Fruit fly (Drosophila melanogaster) whole organism, adult: ENCODE data around the gene Cpr73D.

Experiments
- CG11617 ChIP-seq: fragments of 200-800 bp; sonication (Bioruptor generic); optimal IDR thresholded peaks from 2 replicates; lab custom pipeline; 2017; ENCODE audit warnings: mild to moderate bottlenecking, missing biosample characterization, missing genetic modification reagents, missing genetic modification characterization
- CG12768 ChIP-seq: fragments of 200-800 bp; sonication (Bioruptor generic); optimal IDR thresholded peaks from 2 replicates; lab custom pipeline; 2017; ENCODE audit warnings: missing biosample characterization, missing genetic modification characterization, mild to moderate bottlenecking, moderate library complexity, missing genetic modification reagents
- CG14711 ChIP-seq: fragments of 200-800 bp; sonication (Bioruptor generic); optimal IDR thresholded peaks from 2 replicates; lab custom pipeline; 2018; ENCODE audit warnings: missing biosample characterization, mild to moderate bottlenecking, missing genetic modification characterization, moderate library complexity
- CG1620 ChIP-seq: fragments of 200-800 bp; sonication (Bioruptor generic); optimal IDR thresholded peaks from 2 replicates; lab custom pipeline; 2016; ENCODE audit warnings: missing biosample characterization, missing genetic modification characterization
- CG33017 ChIP-seq: fragments of 200-800 bp; sonication (Bioruptor generic); optimal IDR thresholded peaks from 2 replicates; lab custom pipeline; 2018; ENCODE audit warnings: missing biosample characterization, mild to moderate bottlenecking, missing genetic modification characterization, moderate library complexity
- CG5204 ChIP-seq: fragments of 200-800 bp; sonication (Bioruptor generic); optimal IDR thresholded peaks from 2 replicates; lab custom pipeline; 2016; ENCODE audit warnings: missing biosample characterization, missing genetic modification characterization
- CG7045 ChIP-seq: fragments of 200-800 bp; sonication (Bioruptor generic); optimal IDR thresholded peaks from 2 replicates; lab custom pipeline; 2017; ENCODE audit warnings: missing biosample characterization, mild to moderate bottlenecking, missing genetic modification characterization
- CG7101 ChIP-seq: fragments of 200-800 bp; sonication (Bioruptor generic); optimal IDR thresholded peaks from 2 replicates; lab custom pipeline; 2018; ENCODE audit warnings: missing biosample characterization, mild to moderate bottlenecking, missing genetic modification characterization, moderate library complexity
- Clk ChIP-seq: fragments of 200-800 bp; sonication (Bioruptor generic); optimal IDR thresholded peaks from 2 replicates; lab custom pipeline; 2017; ENCODE audit warnings: missing biosample characterization, missing genetic modification characterization
- Crg-1 ChIP-seq: fragments of 200-800 bp; sonication (Bioruptor generic); optimal IDR thresholded peaks from 2 replicates; lab custom pipeline; 2016; ENCODE audit warnings: missing biosample characterization, missing genetic modification characterization
- Hr96 ChIP-seq: fragments of 200-800 bp; sonication (Bioruptor generic); optimal IDR thresholded peaks from 2 replicates; lab custom pipeline; 2016; ENCODE audit warnings: missing biosample characterization, missing genetic modification characterization
- Mnt ChIP-seq: fragments of 200-800 bp; sonication (Bioruptor generic); optimal IDR thresholded peaks from 2 replicates; lab custom pipeline; 2016; ENCODE audit warnings: missing biosample characterization, mild to moderate bottlenecking, missing genetic modification characterization
- bab1 ChIP-seq: fragments of 200-800 bp; sonication (Bioruptor generic); optimal IDR thresholded peaks from 3 replicates; lab custom pipeline; 2019; ENCODE audit warnings: missing biosample characterization, mild to moderate bottlenecking, missing genetic modification characterization, moderate library complexity
- cic ChIP-seq: fragments of 200-800 bp; sonication (Bioruptor generic); optimal IDR thresholded peaks from 2 replicates; lab custom pipeline; 2017; ENCODE audit warnings: missing biosample characterization, mild to moderate bottlenecking, missing genetic modification characterization, moderate library complexity
- cnc ChIP-seq, 2 experiments: fragments of >200 bp; optimal IDR thresholded peaks; 2 replicates each; lab custom pipeline; 2017
- kay ChIP-seq: fragments of 200-800 bp; sonication (Bioruptor generic); peaks from one replicate; lab custom pipeline; 2016; ENCODE audit warnings: missing biosample characterization, missing genetic modification characterization, borderline replicate concordance
- ovo ChIP-seq: fragments of 200-800 bp; sonication (Bioruptor generic); optimal IDR thresholded peaks from 2 replicates; lab custom pipeline; 2016; ENCODE audit warnings: missing biosample characterization, missing genetic modification characterization
- pad ChIP-seq: fragments of 200-800 bp; sonication (Bioruptor generic); optimal IDR thresholded peaks from 3 replicates; lab custom pipeline; 2017; ENCODE audit warnings: missing biosample characterization, missing genetic modification characterization, mild to moderate bottlenecking, moderate library complexity, missing genetic modification reagents
- tj ChIP-seq: fragments of 200-800 bp; sonication (Bioruptor generic); optimal IDR thresholded peaks from 3 replicates; lab custom pipeline; 2017; ENCODE audit warnings: missing biosample characterization, mild to moderate bottlenecking, missing genetic modification characterization, moderate library complexity
- toe ChIP-seq: fragments of 200-800 bp; sonication (Bioruptor generic); optimal IDR thresholded peaks from 2 replicates; lab custom pipeline; 2016; ENCODE audit warnings: missing biosample characterization, missing genetic modification characterization

Cpr73D gene

dm6 chr3L:17004218-17004759 lies 46.8 kb upstream of the Cpr73D start:
- TF ChIP-seq Hr96, result peak; percentile 56
- TF ChIP-seq bab1 (GFP tag; lab: Kevin White, UChicago), result no peak
- TF ChIP-seq pad, result peak; percentile 37
- peak; percentile 85 for TF ChIP-seq CG7045 (GFP tag; lab: Kevin White, UChicago)
- peak; percentile 72 for TF ChIP-seq CG7101
- peak; percentile 69 for TF ChIP-seq toe
- TF ChIP-seq tj (GFP tag; lab: Kevin White, UChicago), result peak; percentile 28
- peak; percentile 67 for TF ChIP-seq CG14711 (tag; lab: Kevin White, UChicago)
- TF ChIP-seq Clk (GFP tag; lab: Kevin White, UChicago), result peak; percentile 59
- peak; percentile 82 for TF ChIP-seq kay (GFP tag; lab: Kevin White, UChicago)
- peak; percentile 16 for TF ChIP-seq Mnt (GFP tag; lab: Kevin White, UChicago)
- peak; percentile 75 for TF ChIP-seq CG33017 (tag; lab: Kevin White, UChicago)
- peak; percentile 59 for TF ChIP-seq CG11617 (GFP tag; lab: Kevin White, UChicago)
- peak; percentile 3 for TF ChIP-seq ovo (GFP tag; lab: Kevin White, UChicago)
- TF ChIP-seq CG5204, result peak; percentile 87
- TF ChIP-seq cnc (optimal IDR thresholded peaks at IDR 0.05; lab: Kevin White, UChicago), result no peak
- TF ChIP-seq CG1620 (GFP tag; lab: Kevin White, UChicago), result no peak
- TF ChIP-seq Crg-1, result no peak
- peak; percentile 79 for TF ChIP-seq CG12768 (GFP tag; lab: Kevin White, UChicago)
- TF ChIP-seq cic (GFP tag; lab: Kevin White, UChicago), result no peak

- TF ChIP-seq CG12768 (GFP tag; lab: Kevin White, UChicago), result peak; percentile 49
- TF ChIP-seq ovo (GFP tag; lab: Kevin White, UChicago), result peak; percentile 25
- peak; percentile 99 for TF ChIP-seq tj (GFP tag; lab: Kevin White, UChicago)
- TF ChIP-seq CG7045 (GFP tag; lab: Kevin White, UChicago), result peak; percentile 31
- peak; percentile 35 for TF ChIP-seq pad
- TF ChIP-seq cic (GFP tag; lab: Kevin White, UChicago), result peak; percentile 31
- peak; percentile 45 for TF ChIP-seq Crg-1
- TF ChIP-seq CG7101, result no peak
- no peak for TF ChIP-seq CG33017 (tag; lab: Kevin White, UChicago)
Observed at dm6 chr3L:17003251-17004171, 46.0 kb upstream of the Cpr73D start.

DNA sequence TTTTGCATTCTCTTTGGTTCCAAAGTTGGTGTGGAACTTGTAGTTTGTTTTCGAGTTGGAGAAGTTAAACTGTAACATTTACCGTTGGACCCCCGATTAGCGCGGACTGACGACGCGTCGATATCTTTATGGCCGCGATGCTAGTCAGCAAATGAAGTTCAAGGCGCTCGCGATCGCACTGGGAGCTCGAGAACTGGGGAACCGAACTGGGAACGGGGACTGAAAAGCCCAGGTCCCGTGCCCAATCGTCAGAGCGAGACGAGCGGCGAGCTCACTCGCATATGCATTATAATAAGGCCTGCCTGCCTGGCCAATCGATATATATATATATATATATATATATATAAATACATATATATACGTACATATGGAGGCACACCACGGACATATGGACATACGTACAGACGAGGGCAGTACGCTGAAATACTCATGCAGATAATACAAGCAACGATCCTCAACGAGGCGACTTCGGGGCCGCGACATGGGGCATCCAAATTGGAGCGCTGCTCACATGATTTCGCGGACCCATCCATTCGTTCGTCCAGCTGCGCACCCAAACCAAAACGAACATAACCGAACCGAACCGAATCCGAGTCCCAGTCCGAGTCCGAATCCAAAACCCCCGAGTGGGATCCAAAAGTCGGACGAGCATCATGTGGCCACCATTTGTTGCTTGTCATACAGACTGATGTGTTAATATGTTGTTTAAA lies 44.8 kb upstream of the Cpr73D start:
- peak in 1 of 2 experiments; percentile 19 for TF ChIP-seq cnc (optimal IDR thresholded peaks at IDR 0.05; lab: Kevin White, UChicago)
- peak; percentile 19 for TF ChIP-seq cic (GFP tag; lab: Kevin White, UChicago)
- TF ChIP-seq Crg-1, result no peak
- TF ChIP-seq CG12768 (GFP tag; lab: Kevin White, UChicago), result peak; percentile 5

DNA sequence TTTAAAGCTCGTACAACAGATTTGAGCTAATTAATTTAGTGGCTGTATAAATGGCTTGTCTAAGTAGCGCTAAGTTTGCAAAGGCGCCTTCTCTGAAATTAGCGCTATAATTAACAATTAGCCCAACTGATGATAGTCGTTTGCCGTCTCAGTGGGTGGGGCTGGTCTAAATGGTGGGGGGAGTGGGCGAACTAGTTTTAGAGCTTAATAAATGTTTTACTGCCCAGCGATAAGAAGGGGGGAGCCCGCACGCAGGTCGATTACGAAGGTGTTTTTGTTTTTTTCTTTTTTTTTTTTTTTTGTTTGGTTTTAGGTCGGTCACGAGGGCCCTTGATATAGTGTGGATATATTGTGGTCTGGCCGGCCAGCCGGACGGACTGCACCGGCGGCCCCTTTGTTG lies 43.6 kb upstream of the Cpr73D start:
- no peak for TF ChIP-seq CG14711 (tag; lab: Kevin White, UChicago)
- TF ChIP-seq CG11617 (GFP tag; lab: Kevin White, UChicago), result peak; percentile 9
- TF ChIP-seq tj (GFP tag; lab: Kevin White, UChicago), result no peak
- TF ChIP-seq pad, result peak; percentile 2
- TF ChIP-seq Crg-1, result no peak
- TF ChIP-seq CG33017 (tag; lab: Kevin White, UChicago), result peak; percentile 21
- peak; percentile 69 for TF ChIP-seq CG12768 (GFP tag; lab: Kevin White, UChicago)
- TF ChIP-seq cnc (optimal IDR thresholded peaks at IDR 0.05; lab: Kevin White, UChicago), result no peak
- peak; percentile 14 for TF ChIP-seq toe
- TF ChIP-seq ovo (GFP tag; lab: Kevin White, UChicago), result no peak
- TF ChIP-seq cic (GFP tag; lab: Kevin White, UChicago), result peak; percentile 38
- TF ChIP-seq CG7045 (GFP tag; lab: Kevin White, UChicago), result peak; percentile 63
- TF ChIP-seq CG7101, result peak; percentile 33
- TF ChIP-seq Mnt (GFP tag; lab: Kevin White, UChicago), result peak; percentile 33
- no peak for TF ChIP-seq kay (GFP tag; lab: Kevin White, UChicago)
- TF ChIP-seq Hr96, result no peak

- TF ChIP-seq CG7101 (peak; percentile 36), cnc (optimal IDR thresholded peaks at IDR 0.05; lab: Kevin White, UChicago) (no peak), Clk (GFP tag; lab: Kevin White, UChicago) (peak; percentile 64), ovo (GFP tag; lab: Kevin White, UChicago) (no peak), Hr96 (peak; percentile 86), CG12768 (GFP tag; lab: Kevin White, UChicago) (peak; percentile 97), CG1620 (GFP tag; lab: Kevin White, UChicago) (no peak), CG5204 (no peak), bab1 (GFP tag; lab: Kevin White, UChicago) (peak; percentile 15), CG14711 (tag; lab: Kevin White, UChicago) (no peak), Mnt (GFP tag; lab: Kevin White, UChicago) (peak; percentile 64), tj (GFP tag; lab: Kevin White, UChicago) (peak; percentile 27), pad (no peak), CG7045 (GFP tag; lab: Kevin White, UChicago) (peak; percentile 43), CG33017 (tag; lab: Kevin White, UChicago) (peak; percentile 58), kay (GFP tag; lab: Kevin White, UChicago) (no peak), cic (GFP tag; lab: Kevin White, UChicago) (peak; percentile 69), Crg-1 (peak; percentile 4), toe (no peak), CG11617 (GFP tag; lab: Kevin White, UChicago) (peak; percentile 45)
Observed at dm6 chr3L:17000289-17000688, 42.8 kb upstream of the Cpr73D start.
